Worm (Caenorhabditis elegans) whole organism, late embryonic: ENCODE data around the gene ZC204.13.

Source experiments
- C38D4.7 ChIP-seq: fragments of 200-800 bp; sonication (Bioruptor generic); optimal IDR thresholded peaks from 2 replicates; lab custom pipeline; 2018; ENCODE audit warnings: mild to moderate bottlenecking, missing genetic modification characterization, moderate library complexity, missing compliant biosample characterization
- fkh-10 ChIP-seq: fragments of 150-350 bp; optimal IDR thresholded peaks from 2 replicates; lab custom pipeline; 2014; ENCODE audit warnings: missing biosample characterization, missing genetic modification reagents, missing genetic modification characterization
- lin-11 ChIP-seq: fragments of 200-800 bp; sonication (Bioruptor generic); optimal IDR thresholded peaks from 2 replicates; lab custom pipeline; 2018; ENCODE audit warnings: mild to moderate bottlenecking, missing genetic modification characterization, missing compliant biosample characterization
- madf-2 ChIP-seq: sonication (generic microtip); optimal IDR thresholded peaks from 2 replicates; lab custom pipeline; 2017; ENCODE audit warnings: missing genetic modification characterization, missing compliant biosample characterization
- pag-3 ChIP-seq: sonication (generic microtip); optimal IDR thresholded peaks from 2 replicates; lab custom pipeline; 2016; ENCODE audit warnings: missing compliant biosample characterization, missing genetic modification characterization, borderline replicate concordance
- sox-2 ChIP-seq: fragments of 200-800 bp; sonication (Bioruptor generic); IDR thresholded peaks from 2 replicates; pipeline ENCODE4 v1.3.6; 2022; ENCODE audit warnings: missing genetic modification reagents, missing genetic modification characterization, missing compliant biosample characterization
- tbx-2 ChIP-seq: sonication (generic microtip); optimal IDR thresholded peaks from 2 replicates; lab custom pipeline; 2016; ENCODE audit warnings: missing genetic modification characterization, missing compliant biosample characterization
- zip-5 ChIP-seq: sonication (generic microtip); optimal IDR thresholded peaks from 2 replicates; lab custom pipeline; 2016; ENCODE audit warnings: missing genetic modification characterization, missing compliant biosample characterization

DNA sequence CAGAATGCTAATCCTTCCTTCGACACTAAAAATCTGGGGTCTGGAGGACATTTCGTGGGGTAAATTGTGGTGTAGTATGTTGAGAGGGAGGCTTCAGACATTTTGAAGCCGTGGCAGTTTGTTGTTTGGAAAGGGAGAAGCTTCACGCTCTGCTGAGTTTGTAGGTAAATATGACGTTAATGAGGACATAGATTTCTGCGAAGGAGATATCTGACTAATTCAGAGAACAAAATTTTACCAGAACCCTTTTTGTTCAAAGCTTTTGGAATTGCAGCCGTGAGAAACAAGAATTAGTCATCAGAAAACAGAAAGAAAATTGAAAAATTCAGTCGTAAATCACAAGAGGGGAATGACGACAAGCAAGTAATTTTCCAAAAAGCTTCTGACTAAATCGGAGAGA lies 20.3 kb downstream of the ZC204.13 start, which contains the start of gene srh-72:
- TF ChIP-seq fkh-10 (no peak), tbx-2 (tag; lab: Kevin White, UChicago) (no peak), sox-2 (GFP tag; lab: Robert Waterston, UW) (no peak), C38D4.7 (GFP tag; lab: Kevin White, UChicago) (no peak), lin-11 (tag; lab: Kevin White, UChicago) (no peak), pag-3 (tag; lab: Kevin White, UChicago) (no peak), madf-2 (tag; lab: Kevin White, UChicago) (no peak), zip-5 (tag; lab: Kevin White, UChicago) (no peak)
